Fruit fly (Drosophila melanogaster): Measurements from ENCODE around the gene Wnk.

The Wnk gene

dm6 chr3L:21568254-21568653 lies 13.5 kb upstream of the Wnk start:
- TF ChIP-seq psq (optimal IDR thresholded peaks at IDR 0.05) (no peak), CG8478 (optimal IDR thresholded peaks at IDR 0.05) (no peak), pan (optimal IDR thresholded peaks at IDR 0.05) (no peak), usp (GFP tag; optimal IDR thresholded peaks at IDR 0.05) (no peak), EcR (GFP tag; optimal IDR thresholded peaks at IDR 0.05) (no peak)

DNA sequence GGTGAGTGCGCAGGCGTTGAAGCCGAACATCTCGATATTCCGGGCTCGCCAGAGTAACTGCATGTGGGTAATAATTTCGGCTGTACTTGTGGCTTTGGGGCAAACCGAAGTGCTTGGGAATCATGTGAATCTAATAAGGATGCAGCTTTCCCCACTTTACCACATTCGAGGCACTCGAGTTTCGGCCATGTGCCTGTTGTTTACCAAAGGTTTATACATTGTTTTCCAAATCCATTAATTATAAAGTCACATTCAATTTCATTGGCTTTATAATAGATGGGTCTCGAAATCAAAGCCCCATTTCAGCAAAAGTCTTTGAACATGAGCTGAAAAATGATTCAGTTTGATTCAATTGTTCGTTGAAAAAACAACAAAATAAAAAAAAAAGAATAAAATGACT lies 10.4 kb upstream of the Wnk start, which contains the start of gene CG7634:
Gene CG7634, plus strand, starts transcription at position 301 of the 400 bp plus-strand sequence.
- TF ChIP-seq pan (optimal IDR thresholded peaks at IDR 0.05) = no peak
- no peak for TF ChIP-seq Dll (optimal IDR thresholded peaks at IDR 0.05)
- no peak for TF ChIP-seq usp (GFP tag; optimal IDR thresholded peaks at IDR 0.05)
- TF ChIP-seq EcR (GFP tag; optimal IDR thresholded peaks at IDR 0.05) = no peak
- no peak for TF ChIP-seq psq (optimal IDR thresholded peaks at IDR 0.05)
- TF ChIP-seq CG8478 (optimal IDR thresholded peaks at IDR 0.05) = no peak

dm6 chr3L:21562081-21562480 lies 7.4 kb upstream of the Wnk start, which contains the start of gene CapaR:
TSS of gene CapaR (minus strand) at chr3L:21562181.
- TF ChIP-seq EcR (GFP tag; optimal IDR thresholded peaks at IDR 0.05) = no peak
- TF ChIP-seq psq (optimal IDR thresholded peaks at IDR 0.05) = no peak
- TF ChIP-seq CG8478 (optimal IDR thresholded peaks at IDR 0.05) = no peak
- no peak for TF ChIP-seq pan (optimal IDR thresholded peaks at IDR 0.05)
- no peak for TF ChIP-seq usp (GFP tag; optimal IDR thresholded peaks at IDR 0.05)
- TF ChIP-seq Dll (optimal IDR thresholded peaks at IDR 0.05) = no peak

- TF ChIP-seq Dll (optimal IDR thresholded peaks at IDR 0.05) = no peak
- no peak for TF ChIP-seq pan (optimal IDR thresholded peaks at IDR 0.05)
- no peak for TF ChIP-seq CG8478 (optimal IDR thresholded peaks at IDR 0.05)
- TF ChIP-seq EcR (GFP tag; optimal IDR thresholded peaks at IDR 0.05) = no peak
- no peak for TF ChIP-seq usp (GFP tag; optimal IDR thresholded peaks at IDR 0.05)
- no peak for TF ChIP-seq psq (optimal IDR thresholded peaks at IDR 0.05)
These were observed 3.6 kb upstream of the Wnk start, which contains the start of gene CG7173 for dm6 chr3L:21558176-21558871. TSS of gene CG7173 (minus strand) at chr3L:21558226.

DNA sequence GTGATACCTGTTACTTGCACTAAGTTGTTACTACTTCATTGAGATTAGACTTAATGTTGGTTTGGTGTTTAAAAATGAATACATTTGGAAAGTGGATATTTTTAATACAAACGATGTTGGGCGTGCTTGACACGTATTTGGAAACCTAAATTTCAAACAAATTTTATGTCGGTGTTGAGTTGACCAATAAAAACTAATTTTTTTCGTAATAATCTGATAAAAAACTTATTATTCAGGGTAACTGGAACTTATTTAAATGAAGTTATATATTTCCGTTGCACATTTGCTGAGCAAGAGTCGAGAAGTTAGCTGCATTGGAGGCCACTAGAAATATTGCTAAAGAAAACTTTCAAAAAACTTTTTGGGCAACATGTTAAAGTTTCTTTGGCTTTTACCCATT lies 12.7 kb downstream of the Wnk start, which contains the start of gene CG33290:
Gene CG33290, plus strand, starts transcription at position 301 of the 400 bp plus-strand sequence.
- TF ChIP-seq CG8478 (optimal IDR thresholded peaks at IDR 0.05) (no peak), EcR (GFP tag; optimal IDR thresholded peaks at IDR 0.05) (no peak)

dm6 chr3L:21539245-21540196 lies 15.2 kb downstream of the Wnk start, which contains the start of the genes COX8 and VhaM9.7-b:
TSS of gene COX8 (minus strand) at chr3L:21539447.
TSS of gene VhaM9.7-b (plus strand) at chr3L:21539862.
- no peak for TF ChIP-seq Dll (optimal IDR thresholded peaks at IDR 0.05)
- no peak for TF ChIP-seq usp (GFP tag; optimal IDR thresholded peaks at IDR 0.05)
- TF ChIP-seq EcR (GFP tag; optimal IDR thresholded peaks at IDR 0.05) = no peak
- no peak for TF ChIP-seq psq (optimal IDR thresholded peaks at IDR 0.05)
- TF ChIP-seq CG8478 (optimal IDR thresholded peaks at IDR 0.05) = no peak
- no peak for TF ChIP-seq pan (optimal IDR thresholded peaks at IDR 0.05)

- TF ChIP-seq psq (optimal IDR thresholded peaks at IDR 0.05) = no peak
- no peak for TF ChIP-seq EcR (GFP tag; optimal IDR thresholded peaks at IDR 0.05)
- no peak for TF ChIP-seq pan (optimal IDR thresholded peaks at IDR 0.05)
These were observed 15.9 kb downstream of the Wnk start for dm6 chr3L:21538893-21539244.

- TF ChIP-seq Dll (optimal IDR thresholded peaks at IDR 0.05) (no peak), psq (optimal IDR thresholded peaks at IDR 0.05) (no peak), CG8478 (optimal IDR thresholded peaks at IDR 0.05) (no peak), EcR (GFP tag; optimal IDR thresholded peaks at IDR 0.05) (no peak), usp (GFP tag; optimal IDR thresholded peaks at IDR 0.05) (no peak), pan (optimal IDR thresholded peaks at IDR 0.05) (no peak)
These were observed 17.9 kb downstream of the Wnk start, which contains the start of gene Rpn10 for dm6 chr3L:21536857-21537256. TSS of gene Rpn10 (plus strand) at chr3L:21537000.

DNA sequence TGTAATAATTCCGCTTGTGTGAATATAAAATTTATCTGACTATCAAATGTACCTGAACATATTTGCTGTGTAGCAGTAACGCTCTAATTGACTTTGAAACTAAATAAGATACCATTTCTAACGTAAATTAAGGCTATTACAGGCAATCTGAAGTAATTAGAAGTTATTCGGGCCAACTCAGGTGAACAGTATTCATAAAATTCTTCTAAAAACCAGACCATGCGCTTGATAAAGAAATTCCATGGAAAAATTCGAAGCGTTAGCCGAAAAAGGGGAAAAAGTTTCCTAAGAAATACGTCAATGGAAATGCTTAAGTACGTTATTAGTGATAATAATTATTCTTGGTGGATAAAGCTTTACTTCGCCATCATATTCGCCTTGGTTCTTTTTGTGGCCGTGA lies 20.4 kb downstream of the Wnk start, which contains the start of gene ppk5:
Gene ppk5, plus strand, starts transcription at position 301 of the 400 bp plus-strand sequence.
- TF ChIP-seq CG8478 (optimal IDR thresholded peaks at IDR 0.05) = no peak
- TF ChIP-seq usp (GFP tag; optimal IDR thresholded peaks at IDR 0.05) = no peak
- no peak for TF ChIP-seq psq (optimal IDR thresholded peaks at IDR 0.05)
- TF ChIP-seq EcR (GFP tag; optimal IDR thresholded peaks at IDR 0.05) = no peak
- TF ChIP-seq Dll (optimal IDR thresholded peaks at IDR 0.05) = no peak
- TF ChIP-seq pan (optimal IDR thresholded peaks at IDR 0.05) = no peak

- TF ChIP-seq Dll (optimal IDR thresholded peaks at IDR 0.05) (no peak), psq (optimal IDR thresholded peaks at IDR 0.05) (no peak), pan (optimal IDR thresholded peaks at IDR 0.05) (no peak)
These were observed 21.3 kb downstream of the Wnk start, which contains the start of gene Mkrn1 for dm6 chr3L:21533270-21533948. TSS of gene Mkrn1 (minus strand) at chr3L:21533713.

DNA sequence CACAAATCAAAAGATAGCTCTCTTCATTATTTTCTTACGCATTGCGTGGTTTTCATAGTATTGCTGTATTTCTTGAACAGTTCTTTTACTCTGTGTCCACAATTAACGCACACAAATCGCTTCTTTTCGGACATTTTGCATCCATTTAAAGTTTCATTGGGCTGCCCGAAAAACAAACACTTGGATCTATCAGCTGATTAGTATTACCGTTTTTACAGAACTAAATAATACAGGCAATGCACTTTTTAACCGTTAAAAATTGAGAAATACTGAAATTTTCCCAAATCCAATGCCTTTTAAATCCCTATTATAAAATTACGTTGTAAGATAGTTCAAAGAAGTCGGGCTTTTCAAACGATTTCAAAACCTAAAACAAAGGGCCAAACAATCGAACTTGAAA lies 25.6 kb downstream of the Wnk start, which contains the start of gene Arv1:
Gene Arv1, minus strand, starts transcription at position 226 of the 400 bp plus-strand sequence.
- TF ChIP-seq pan (optimal IDR thresholded peaks at IDR 0.05) (no peak), CG8478 (optimal IDR thresholded peaks at IDR 0.05) (no peak), EcR (GFP tag; optimal IDR thresholded peaks at IDR 0.05) (no peak), usp (GFP tag; optimal IDR thresholded peaks at IDR 0.05) (no peak), psq (optimal IDR thresholded peaks at IDR 0.05) (no peak), Dll (optimal IDR thresholded peaks at IDR 0.05) (no peak)

Data from whole organism.